Fruit fly (Drosophila melanogaster) whole organism, embryonic: ENCODE measurements around the gene spn-E.

ENCODE experiments used
- Abd-B ChIP-seq: fragments of 200-800 bp; sonication (Bioruptor generic); optimal IDR thresholded peaks from 2 replicates; lab custom pipeline; 2018; ENCODE audit warnings: missing biosample characterization, mild to moderate bottlenecking, missing genetic modification characterization, moderate library complexity
- B-H2 ChIP-seq: fragments of 200-800 bp; sonication (Bioruptor generic); optimal IDR thresholded peaks from 2 replicates; lab custom pipeline; 2018; ENCODE audit warnings: missing biosample characterization, mild to moderate bottlenecking, missing genetic modification characterization
- CG10147 ChIP-seq: fragments of 200-800 bp; sonication (Bioruptor generic); optimal IDR thresholded peaks from 2 replicates; lab custom pipeline; 2019; ENCODE audit warnings: missing biosample characterization, mild to moderate bottlenecking, missing genetic modification characterization, moderate library complexity
- CG10267 ChIP-seq: fragments of 200-800 bp; sonication (Bioruptor generic); optimal IDR thresholded peaks from 2 replicates; lab custom pipeline; 2018; ENCODE audit warnings: missing biosample characterization, mild to moderate bottlenecking, missing genetic modification characterization, moderate library complexity
- CG10959 ChIP-seq: fragments of 200-800 bp; sonication (Bioruptor generic); IDR thresholded peaks from 2 replicates; pipeline ENCODE4 v1.3.6; 2022; ENCODE audit warnings: missing biosample characterization, missing genetic modification characterization
- CG10979 ChIP-seq: fragments of 200-800 bp; sonication (Bioruptor generic); optimal IDR thresholded peaks from 2 replicates; lab custom pipeline; 2018; ENCODE audit warnings: missing biosample characterization, mild to moderate bottlenecking, missing genetic modification characterization, moderate library complexity
- CG11093 ChIP-seq: fragments of 200-800 bp; sonication (Bioruptor generic); IDR thresholded peaks from 3 replicates; pipeline ENCODE4 v1.3.6; 2022; ENCODE audit warnings: missing biosample characterization, missing genetic modification characterization
- CG12299 ChIP-seq: fragments of 200-800 bp; sonication (Bioruptor generic); optimal IDR thresholded peaks from 2 replicates; lab custom pipeline; 2018; ENCODE audit warnings: missing biosample characterization, mild to moderate bottlenecking, missing genetic modification characterization
- CG14014 ChIP-seq: fragments of 200-800 bp; sonication (Bioruptor generic); IDR thresholded peaks from 2 replicates; pipeline ENCODE4 v1.3.6; 2022; ENCODE audit warnings: missing biosample characterization, missing genetic modification characterization
- CG14667 ChIP-seq: fragments of 200-800 bp; sonication (Bioruptor generic); IDR thresholded peaks from 2 replicates; pipeline ENCODE4 v1.3.6; 2022; ENCODE audit warnings: missing biosample characterization, missing genetic modification characterization
- CG16863 ChIP-seq: fragments of 200-800 bp; sonication (Bioruptor generic); optimal IDR thresholded peaks from 3 replicates; lab custom pipeline; 2016; ENCODE audit warnings: missing biosample characterization, missing genetic modification characterization
- CG3281 ChIP-seq: fragments of 200-800 bp; sonication (Bioruptor generic); optimal IDR thresholded peaks from 3 replicates; lab custom pipeline; 2017; ENCODE audit warnings: missing biosample characterization, mild to moderate bottlenecking, missing genetic modification characterization
- CG33213 ChIP-seq: fragments of 200-800 bp; sonication (Bioruptor generic); optimal IDR thresholded peaks from 3 replicates; lab custom pipeline; 2016; ENCODE audit warnings: missing biosample characterization, missing genetic modification characterization
- CG33557 ChIP-seq: fragments of 200-800 bp; sonication (Bioruptor generic); optimal IDR thresholded peaks from 2 replicates; lab custom pipeline; 2019; ENCODE audit warnings: missing biosample characterization, mild to moderate bottlenecking, missing genetic modification characterization, moderate library complexity
- CG3407 ChIP-seq: fragments of 200-800 bp; sonication (Bioruptor generic); optimal IDR thresholded peaks from 2 replicates; lab custom pipeline; 2018; ENCODE audit warnings: missing biosample characterization, mild to moderate bottlenecking, missing genetic modification characterization
- CG3838 ChIP-seq: fragments of 200-800 bp; sonication (Bioruptor generic); optimal IDR thresholded peaks from 3 replicates; lab custom pipeline; 2016; ENCODE audit warnings: missing biosample characterization, missing genetic modification characterization
- CG4328 ChIP-seq: fragments of 200-800 bp; sonication (Bioruptor generic); optimal IDR thresholded peaks from 3 replicates; lab custom pipeline; 2017; ENCODE audit warnings: missing biosample characterization, missing genetic modification reagents, missing genetic modification characterization
- CG4707 ChIP-seq: fragments of 200-800 bp; sonication (Bioruptor generic); optimal IDR thresholded peaks from 2 replicates; lab custom pipeline; 2018; ENCODE audit warnings: missing biosample characterization, mild to moderate bottlenecking, missing genetic modification characterization, moderate library complexity
- CG6689 ChIP-seq: fragments of 200-800 bp; sonication (Bioruptor generic); IDR thresholded peaks from 2 replicates; pipeline ENCODE4 v1.3.6; 2022; ENCODE audit warnings: missing biosample characterization, missing genetic modification characterization
- CG8944 ChIP-seq: fragments of 200-800 bp; sonication (Bioruptor generic); optimal IDR thresholded peaks from 3 replicates; lab custom pipeline; 2016; ENCODE audit warnings: missing biosample characterization, missing genetic modification characterization
- D ChIP-seq, 2 experiments: fragments of 200-800 bp in 1 of 2; fragments of >200 bp in 1 of 2; sonication (Bioruptor generic) in 1 of 2; optimal IDR thresholded peaks; 2 replicates in 1 of 2; 3 replicates in 1 of 2; lab custom pipeline; 2017; ENCODE audit warnings: mild to moderate bottlenecking in 1 of 2, missing biosample characterization in 1 of 2, missing genetic modification characterization in 1 of 2, missing genetic modification reagents in 1 of 2
- D19B ChIP-seq: fragments of 200-800 bp; sonication (Bioruptor generic); optimal IDR thresholded peaks from 2 replicates; lab custom pipeline; 2017; ENCODE audit warnings: missing biosample characterization, mild to moderate bottlenecking, missing genetic modification characterization
- Dbx ChIP-seq: fragments of 200-800 bp; sonication (Bioruptor generic); IDR thresholded peaks from 3 replicates; pipeline ENCODE4 v1.3.6; 2022; ENCODE audit warnings: missing biosample characterization, missing genetic modification characterization
- Ets65A ChIP-seq: fragments of 200-800 bp; sonication (Bioruptor generic); peaks from one replicate; lab custom pipeline; 2016; ENCODE audit warnings: missing biosample characterization, missing genetic modification characterization
- Fer1 ChIP-seq: fragments of 200-800 bp; sonication (Bioruptor generic); optimal IDR thresholded peaks from 2 replicates; lab custom pipeline; 2017; ENCODE audit warnings: missing biosample characterization, mild to moderate bottlenecking, missing genetic modification characterization
- Fer3 ChIP-seq: fragments of 200-800 bp; sonication (Bioruptor generic); optimal IDR thresholded peaks from 2 replicates; lab custom pipeline; 2018; ENCODE audit warnings: missing biosample characterization, mild to moderate bottlenecking, missing genetic modification characterization, moderate library complexity
- Hmr ChIP-seq: fragments of 200-800 bp; sonication (Bioruptor generic); optimal IDR thresholded peaks from 3 replicates; lab custom pipeline; 2017; ENCODE audit warnings: mild to moderate bottlenecking, missing biosample characterization, missing genetic modification reagents, missing genetic modification characterization
- Side ChIP-seq: fragments of 200-800 bp; sonication (Bioruptor generic); optimal IDR thresholded peaks from 2 replicates; lab custom pipeline; 2016; ENCODE audit warnings: missing biosample characterization, missing genetic modification characterization
- Spps ChIP-seq: fragments of 200-800 bp; sonication (Bioruptor generic); optimal IDR thresholded peaks from 2 replicates; lab custom pipeline; 2018; ENCODE audit warnings: missing biosample characterization, mild to moderate bottlenecking, missing genetic modification characterization
- Taf1 ChIP-seq: fragments of 200-800 bp; sonication (Bioruptor generic); IDR thresholded peaks from 2 replicates; pipeline ENCODE4 v1.3.6; 2022; ENCODE audit warnings: missing biosample characterization, missing genetic modification characterization
- ase ChIP-seq: fragments of 200-800 bp; sonication (Bioruptor generic); IDR thresholded peaks from 3 replicates; pipeline ENCODE4 v1.3.6; 2022; ENCODE audit warnings: missing biosample characterization, missing genetic modification characterization
- az2 ChIP-seq: fragments of 200-800 bp; sonication (Bioruptor generic); optimal IDR thresholded peaks from 3 replicates; lab custom pipeline; 2016; ENCODE audit warnings: missing biosample characterization, missing genetic modification characterization
- cad ChIP-seq: fragments of >200 bp; optimal IDR thresholded peaks from 2 replicates; lab custom pipeline; 2017; ENCODE audit warnings: missing biosample characterization, missing genetic modification characterization
- cg ChIP-seq: fragments of 200-800 bp; sonication (Bioruptor generic); optimal IDR thresholded peaks from 3 replicates; lab custom pipeline; 2019; ENCODE audit warnings: missing biosample characterization, mild to moderate bottlenecking, missing genetic modification characterization, moderate library complexity
- chinmo ChIP-seq: fragments of 200-800 bp; sonication (Bioruptor generic); IDR thresholded peaks from 4 replicates; pipeline ENCODE4 v1.3.6; 2022; ENCODE audit warnings: missing biosample characterization, missing genetic modification characterization; ENCODE audit not compliant: partially characterized antibody
- ci ChIP-seq: fragments of 200-800 bp; sonication (Bioruptor generic); IDR thresholded peaks from 3 replicates; pipeline ENCODE4 v1.3.6; 2022; ENCODE audit warnings: missing biosample characterization, missing genetic modification characterization
- crol ChIP-seq: fragments of 200-800 bp; sonication (Bioruptor generic); IDR thresholded peaks from 2 replicates; pipeline ENCODE4 v1.3.6; 2022; ENCODE audit warnings: missing biosample characterization, missing genetic modification characterization
- eyg ChIP-seq: fragments of 200-800 bp; sonication (Bioruptor generic); optimal IDR thresholded peaks from 3 replicates; lab custom pipeline; 2016; ENCODE audit warnings: missing biosample characterization, missing genetic modification characterization
- fu2 ChIP-seq: fragments of 200-800 bp; sonication (Bioruptor generic); optimal IDR thresholded peaks from 2 replicates; lab custom pipeline; 2016; ENCODE audit warnings: missing biosample characterization, missing genetic modification characterization
- gce ChIP-seq: fragments of 200-800 bp; sonication (Bioruptor generic); IDR thresholded peaks from 3 replicates; pipeline ENCODE4 v1.3.6; 2022; ENCODE audit warnings: missing biosample characterization, missing genetic modification characterization
- gro ChIP-seq: fragments of 200-800 bp; sonication (Bioruptor generic); optimal IDR thresholded peaks from 2 replicates; lab custom pipeline; 2016; ENCODE audit warnings: missing biosample characterization, missing genetic modification characterization
- her ChIP-seq: fragments of 200-800 bp; sonication (Bioruptor generic); optimal IDR thresholded peaks from 2 replicates; lab custom pipeline; 2016; ENCODE audit warnings: missing biosample characterization, missing genetic modification characterization
- hkb ChIP-seq, 2 experiments: fragments of 200-800 bp in 1 of 2; fragments of >200 bp in 1 of 2; sonication (Bioruptor generic) in 1 of 2; IDR thresholded peaks in 1 of 2; optimal IDR thresholded peaks in 1 of 2; 2 replicates each; pipeline versions ENCODE4 v1.3.6 to Lab custom; 2017 to 2022; ENCODE audit warnings: missing biosample characterization in 1 of 2, missing genetic modification characterization in 1 of 2
- insv ChIP-seq, 2 experiments: fragments of 200-800 bp; sonication (Bioruptor generic); optimal IDR thresholded peaks; 3 replicates each; lab custom pipeline; 2016 to 2018; ENCODE audit warnings: missing biosample characterization in 2 of 2, missing genetic modification characterization in 2 of 2
- pho ChIP-seq: fragments of 200-800 bp; sonication (Bioruptor generic); optimal IDR thresholded peaks from 2 replicates; lab custom pipeline; 2016; ENCODE audit warnings: missing biosample characterization, missing genetic modification characterization
- repo ChIP-seq: fragments of 200-800 bp; sonication (Bioruptor generic); optimal IDR thresholded peaks from 2 replicates; lab custom pipeline; 2016; ENCODE audit warnings: missing biosample characterization, missing genetic modification characterization
- run ChIP-seq: fragments of 200-800 bp; sonication (Bioruptor generic); optimal IDR thresholded peaks from 3 replicates; lab custom pipeline; 2018; ENCODE audit warnings: missing biosample characterization, mild to moderate bottlenecking, missing genetic modification characterization
- sqz ChIP-seq: fragments of 200-800 bp; sonication (Bioruptor generic); optimal IDR thresholded peaks from 3 replicates; lab custom pipeline; 2018; ENCODE audit warnings: missing biosample characterization, mild to moderate bottlenecking, missing genetic modification characterization
- tup ChIP-seq: fragments of 200-800 bp; sonication (Bioruptor generic); optimal IDR thresholded peaks from 2 replicates; lab custom pipeline; 2016; ENCODE audit warnings: missing biosample characterization, mild to moderate bottlenecking, missing genetic modification characterization, moderate library complexity
- vnd ChIP-seq: fragments of 200-800 bp; sonication (Bioruptor generic); IDR thresholded peaks from 3 replicates; pipeline ENCODE4 v1.3.6; 2022; ENCODE audit warnings: missing biosample characterization, missing genetic modification characterization; ENCODE audit not compliant: partially characterized antibody

The spn-E gene

dm6 chr3R:15794258-15794727, 42.9 kb upstream of the spn-E start (continued):
- TF ChIP-seq CG10147: peak; percentile 4
- no peak for TF ChIP-seq crol (GFP tag; lab: Robert Waterston, UW)
- no peak for TF ChIP-seq Ets65A (GFP tag; lab: Kevin White, UChicago)
- peak; percentile 13 for TF ChIP-seq CG3407
- TF ChIP-seq Hmr (GFP tag; lab: Kevin White, UChicago): peak; percentile 46
- TF ChIP-seq Fer1 (GFP tag; lab: Kevin White, UChicago): peak; percentile 64
- peak; percentile 32 for TF ChIP-seq her (GFP tag; lab: Kevin White, UChicago)
- TF ChIP-seq tup (GFP tag; lab: Kevin White, UChicago): no peak
- TF ChIP-seq CG3838 (GFP tag; lab: Kevin White, UChicago): peak; percentile 41
- peak; percentile 42 for TF ChIP-seq Fer3 (tag; lab: Kevin White, UChicago)
- peak; percentile 5 for TF ChIP-seq run (tag; lab: Kevin White, UChicago)
- TF ChIP-seq CG11093: 0 out of 3 replicates have a peak, but pooled peaks have one; percentile 18
- no peak for TF ChIP-seq Side (GFP tag; lab: Kevin White, UChicago)
- TF ChIP-seq sqz (GFP tag; lab: Kevin White, UChicago): peak; percentile 100
- peak; percentile 69; the same call in 1 of the 2 replicates for TF ChIP-seq CG14014
- no peak for TF ChIP-seq vnd (GFP tag; lab: Robert Waterston, UW)
- peak; percentile 55 for TF ChIP-seq CG4328 (GFP tag; lab: Kevin White, UChicago)
- TF ChIP-seq CG33213 (GFP tag; lab: Kevin White, UChicago): peak; percentile 66
- TF ChIP-seq Spps (tag; lab: Kevin White, UChicago): no peak
- TF ChIP-seq ase (GFP tag; lab: Robert Waterston, UW): no peak
- no peak for TF ChIP-seq CG10959 (GFP tag; lab: Robert Waterston, UW)
- TF ChIP-seq D (optimal IDR thresholded peaks at IDR 0.05; lab: Kevin White, UChicago): no peak
- peak; percentile 5 for TF ChIP-seq D (GFP tag; optimal IDR thresholded peaks at IDR 0.05; lab: Kevin White, UChicago)
- TF ChIP-seq CG10267: no peak
- no peak for TF ChIP-seq D19B
- TF ChIP-seq CG12299 (tag; lab: Kevin White, UChicago): peak; percentile 20
- TF ChIP-seq gro (GFP tag; lab: Kevin White, UChicago): peak; percentile 55
- TF ChIP-seq insv (GFP tag; optimal IDR thresholded peaks at IDR 0.05; lab: Kevin White, UChicago): peak in 1 of 2 experiments; percentile 10
- TF ChIP-seq Taf1: no peak
- TF ChIP-seq fu2 (GFP tag; lab: Kevin White, UChicago): no peak
- 0 out of 3 replicates have a peak, but pooled peaks have one; percentile 5 for TF ChIP-seq gce (GFP tag; lab: Robert Waterston, UW)
- no peak for TF ChIP-seq CG4707
- TF ChIP-seq CG33557 (GFP tag; lab: Kevin White, UChicago): no peak
- peak; percentile 61; the same call in 2 of the 3 replicates for TF ChIP-seq ci
- peak; percentile 50; the same call in 1 of the 3 replicates for TF ChIP-seq Dbx
- TF ChIP-seq cg (GFP tag; lab: Kevin White, UChicago): peak; percentile 99
- TF ChIP-seq chinmo (GFP tag; lab: Robert Waterston, UW): peak; percentile 89; the same call in 3 of the 4 replicates
- peak; percentile 76 for TF ChIP-seq cad
- no peak for TF ChIP-seq CG8944 (GFP tag; lab: Kevin White, UChicago)
- no peak for TF ChIP-seq hkb (optimal IDR thresholded peaks at IDR 0.05; lab: Kevin White, UChicago)
- no peak for TF ChIP-seq hkb (GFP tag; IDR thresholded peaks at IDR 0.05; lab: Robert Waterston, UW)
- no peak for TF ChIP-seq CG14667 (GFP tag; lab: Robert Waterston, UW)
- TF ChIP-seq CG6689 (GFP tag; lab: Robert Waterston, UW): peak; percentile 17; the same call in 1 of the 2 replicates
- peak; percentile 5 for TF ChIP-seq Abd-B (GFP tag; lab: Kevin White, UChicago)
- peak; percentile 7 for TF ChIP-seq CG10979
- TF ChIP-seq pho (GFP tag; lab: Kevin White, UChicago): peak; percentile 73
- TF ChIP-seq B-H2: peak; percentile 37
- TF ChIP-seq CG3281 (GFP tag; lab: Kevin White, UChicago): peak; percentile 49
- peak; percentile 22 for TF ChIP-seq eyg (GFP tag; lab: Kevin White, UChicago)
- TF ChIP-seq CG16863 (GFP tag; lab: Kevin White, UChicago): peak; percentile 51
- no peak for TF ChIP-seq az2 (GFP tag; lab: Kevin White, UChicago)
- TF ChIP-seq repo (GFP tag; lab: Kevin White, UChicago): no peak
